Worm (Caenorhabditis elegans) whole organism, L2 larva: Measurements from ENCODE around the gene Y66C5A.2.

Source experiments
- C34F6.9 ChIP-seq: fragments of 150-350 bp; optimal IDR thresholded peaks from 2 replicates; lab custom pipeline; 2014; ENCODE audit warnings: missing biosample characterization, missing genetic modification characterization
- R02D3.7 ChIP-seq: fragments of 150-350 bp; optimal IDR thresholded peaks from 2 replicates; lab custom pipeline; 2014; ENCODE audit warnings: missing biosample characterization, missing genetic modification characterization
- Y55F3AM.14 ChIP-seq: fragments of 200-800 bp; sonication (Bioruptor generic); optimal IDR thresholded peaks from 2 replicates; lab custom pipeline; 2018; ENCODE audit warnings: mild to moderate bottlenecking, missing genetic modification characterization, missing compliant biosample characterization
- ZK546.5 ChIP-seq: sonication (generic microtip); optimal IDR thresholded peaks from 2 replicates; lab custom pipeline; 2017; ENCODE audit warnings: missing biosample characterization, missing genetic modification characterization
- alr-1 ChIP-seq: fragments of 150-350 bp; optimal IDR thresholded peaks from 2 replicates; lab custom pipeline; 2014; ENCODE audit warnings: missing biosample characterization, missing genetic modification characterization
- ama-1 ChIP-seq: fragments of 150-350 bp; optimal IDR thresholded peaks from 2 replicates; lab custom pipeline; 2018; ENCODE audit warnings: inconsistent platforms
- ceh-16 ChIP-seq: fragments of 150-350 bp; optimal IDR thresholded peaks from 2 replicates; lab custom pipeline; 2014; ENCODE audit warnings: missing biosample characterization, missing genetic modification characterization
- ceh-82 ChIP-seq: fragments of 150-350 bp; optimal IDR thresholded peaks from 2 replicates; lab custom pipeline; 2014; ENCODE audit warnings: missing biosample characterization, missing genetic modification characterization
- crh-2 ChIP-seq: sonication (generic microtip); optimal IDR thresholded peaks from 2 replicates; lab custom pipeline; 2017; ENCODE audit warnings: missing biosample characterization, missing genetic modification characterization
- dmd-4 ChIP-seq: sonication (generic microtip); optimal IDR thresholded peaks from 2 replicates; lab custom pipeline; 2017; ENCODE audit warnings: missing biosample characterization, missing genetic modification characterization
- egl-27 ChIP-seq: sonication (generic microtip); optimal IDR thresholded peaks from 3 replicates; lab custom pipeline; 2017; ENCODE audit warnings: missing biosample characterization, missing genetic modification reagents, missing genetic modification characterization
- elt-3 ChIP-seq: sonication (generic microtip); optimal IDR thresholded peaks from 2 replicates; lab custom pipeline; 2017; ENCODE audit warnings: missing biosample characterization, missing genetic modification characterization
- gmeb-1 ChIP-seq: fragments of 150-350 bp; optimal IDR thresholded peaks from 2 replicates; lab custom pipeline; 2014; ENCODE audit warnings: missing biosample characterization, missing genetic modification characterization
- lin-11 ChIP-seq: fragments of 150-350 bp; sonication (generic microtip); optimal IDR thresholded peaks from 2 replicates; lab custom pipeline; 2014; ENCODE audit warnings: missing biosample characterization, missing genetic modification characterization, inconsistent platforms, mixed read lengths
- lin-13 ChIP-seq: fragments of 150-350 bp; optimal IDR thresholded peaks from 2 replicates; lab custom pipeline; 2014; ENCODE audit warnings: missing biosample characterization, missing genetic modification reagents, missing genetic modification characterization
- lin-39 ChIP-seq: fragments of 150-350 bp; optimal IDR thresholded peaks from 2 replicates; lab custom pipeline; 2014; ENCODE audit warnings: missing biosample characterization, missing genetic modification reagents, missing genetic modification characterization
- lsy-2 ChIP-seq, 2 experiments: fragments of 150-350 bp in 1 of 2; sonication (generic microtip) in 1 of 2; optimal IDR thresholded peaks; 2 replicates each; lab custom pipeline; 2014 to 2017; ENCODE audit warnings: missing biosample characterization in 2 of 2, missing genetic modification characterization in 2 of 2
- mab-5 ChIP-seq: fragments of 150-350 bp; optimal IDR thresholded peaks from 2 replicates; lab custom pipeline; 2014; ENCODE audit warnings: missing biosample characterization, missing genetic modification characterization
- nhr-10 ChIP-seq: sonication (generic microtip); optimal IDR thresholded peaks from 2 replicates; lab custom pipeline; 2017; ENCODE audit warnings: missing biosample characterization, missing genetic modification characterization
- nhr-11 ChIP-seq: fragments of 150-350 bp; optimal IDR thresholded peaks from 2 replicates; lab custom pipeline; 2014; ENCODE audit warnings: missing biosample characterization, missing genetic modification characterization
- nhr-129 ChIP-seq: fragments of 150-350 bp; optimal IDR thresholded peaks from 2 replicates; lab custom pipeline; 2014; ENCODE audit warnings: missing biosample characterization, missing genetic modification characterization
- nhr-23 ChIP-seq: fragments of 150-350 bp; optimal IDR thresholded peaks from 2 replicates; lab custom pipeline; 2014; ENCODE audit warnings: missing biosample characterization, missing genetic modification reagents, missing genetic modification characterization
- nhr-25 ChIP-seq: fragments of 150-350 bp; sonication (generic microtip); optimal IDR thresholded peaks from 3 replicates; lab custom pipeline; 2014; ENCODE audit warnings: missing biosample characterization, missing genetic modification characterization
- nhr-77 ChIP-seq: fragments of 150-350 bp; optimal IDR thresholded peaks from 2 replicates; lab custom pipeline; 2014; ENCODE audit warnings: missing biosample characterization, missing genetic modification characterization
- sem-4 ChIP-seq: fragments of 150-350 bp; optimal IDR thresholded peaks from 2 replicates; lab custom pipeline; 2014; ENCODE audit warnings: missing biosample characterization, missing genetic modification reagents, missing genetic modification characterization
- skn-1 ChIP-seq: sonication (generic microtip); optimal IDR thresholded peaks from 2 replicates; lab custom pipeline; 2017; ENCODE audit warnings: missing biosample characterization, missing genetic modification characterization
- sma-3 ChIP-seq: sonication (generic microtip); optimal IDR thresholded peaks from 2 replicates; lab custom pipeline; 2016; ENCODE audit warnings: missing genetic modification reagents, missing genetic modification characterization, missing compliant biosample characterization
- sma-9 ChIP-seq, 2 experiments: fragments of 150-350 bp in 1 of 2; sonication (generic microtip) in 1 of 2; optimal IDR thresholded peaks; 2 replicates each; lab custom pipeline; 2014 to 2016; ENCODE audit warnings: missing genetic modification characterization in 2 of 2, mild to moderate bottlenecking in 1 of 2, missing biosample characterization in 1 of 2, missing compliant biosample characterization in 1 of 2, missing genetic modification reagents in 1 of 2, moderate library complexity in 1 of 2
- snpc-4 ChIP-seq: fragments of 150-350 bp; optimal IDR thresholded peaks from 2 replicates; lab custom pipeline; 2014; ENCODE audit warnings: missing biosample characterization, missing genetic modification characterization
- unc-39 ChIP-seq: fragments of 150-350 bp; optimal IDR thresholded peaks from 2 replicates; lab custom pipeline; 2014; ENCODE audit warnings: missing biosample characterization, missing genetic modification characterization
- unc-55 ChIP-seq: fragments of 150-350 bp; sonication (generic microtip); optimal IDR thresholded peaks from 3 replicates; lab custom pipeline; 2014; ENCODE audit warnings: missing biosample characterization, missing genetic modification reagents, missing genetic modification characterization
- unc-62 ChIP-seq: fragments of 150-350 bp; optimal IDR thresholded peaks from 2 replicates; lab custom pipeline; 2014; ENCODE audit warnings: missing biosample characterization, missing genetic modification reagents, missing genetic modification characterization
- ztf-1 ChIP-seq: fragments of 200-800 bp; sonication (Bioruptor generic); conservative IDR thresholded peaks from 2 replicates; pipeline ENCODE4 v1.3.6; 2022; ENCODE audit warnings: missing genetic modification characterization, missing compliant biosample characterization
- ztf-11 ChIP-seq: sonication (generic microtip); optimal IDR thresholded peaks from 2 replicates; lab custom pipeline; 2017; ENCODE audit warnings: missing biosample characterization, missing genetic modification characterization
- ztf-4 ChIP-seq: fragments of 150-350 bp; optimal IDR thresholded peaks from 2 replicates; lab custom pipeline; 2014; ENCODE audit warnings: missing biosample characterization, missing genetic modification characterization

Y66C5A.2 gene

ce11 chrX:14423105-14423504, 37.4 kb upstream of the Y66C5A.2 start, which contains the start of gene fipr-3:
Gene fipr-3, plus strand, starts transcription at chrX:14423405.
- no peak for TF ChIP-seq alr-1 (tag; lab: Kevin White, UChicago)
- TF ChIP-seq sem-4, result no peak
- no peak for TF ChIP-seq ztf-11 (tag; lab: Kevin White, UChicago)
- TF ChIP-seq unc-62 (GFP tag; lab: Kevin White, UChicago), result no peak
- no peak for TF ChIP-seq mab-5 (tag; lab: Kevin White, UChicago)
- TF ChIP-seq lin-39, result no peak
- no peak for TF ChIP-seq ceh-16 (tag; lab: Kevin White, UChicago)
- no peak for TF ChIP-seq nhr-25 (tag; lab: Kevin White, UChicago)
- no peak for TF ChIP-seq nhr-10 (tag; lab: Kevin White, UChicago)
- no peak for TF ChIP-seq sma-3 (GFP tag; lab: Kevin White, UChicago)

DNA sequence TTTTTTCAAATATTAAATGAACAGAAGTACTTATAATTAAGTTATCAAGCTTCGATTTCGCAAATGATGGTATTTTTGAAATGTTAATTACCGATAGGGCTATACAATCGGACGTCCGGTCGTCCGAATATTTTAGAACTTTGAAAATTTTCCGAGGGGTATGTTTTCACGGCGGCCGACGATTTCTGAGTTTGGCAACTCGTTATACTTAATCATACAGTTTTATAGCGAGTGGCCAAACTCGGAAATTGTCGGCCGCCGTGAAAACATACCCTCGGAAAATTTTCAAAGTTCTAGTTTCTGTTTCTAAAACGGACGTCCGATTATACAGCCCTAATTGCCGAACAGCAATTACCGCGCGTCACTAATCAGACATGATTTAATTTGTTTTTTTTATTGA, 36.3 kb upstream of the Y66C5A.2 start:
- no peak for TF ChIP-seq sma-3 (GFP tag; lab: Kevin White, UChicago)
- TF ChIP-seq R02D3.7 (tag; lab: Kevin White, UChicago), result no peak
- no peak for TF ChIP-seq gmeb-1 (tag; lab: Kevin White, UChicago)
- TF ChIP-seq lsy-2 (tag; optimal IDR thresholded peaks at IDR 0.05; lab: Kevin White, UChicago), result no peak
- TF ChIP-seq ztf-4 (tag; lab: Kevin White, UChicago), result no peak
- no peak for TF ChIP-seq mab-5 (tag; lab: Kevin White, UChicago)
- TF ChIP-seq nhr-11, result no peak
- TF ChIP-seq ZK546.5 (tag; lab: Kevin White, UChicago), result no peak

- TF ChIP-seq ZK546.5 (tag; lab: Kevin White, UChicago) (no peak), mab-5 (tag; lab: Kevin White, UChicago) (no peak), nhr-23 (tag; lab: Kevin White, UChicago) (no peak), sma-9 (GFP tag; optimal IDR thresholded peaks at IDR 0.05; lab: Kevin White, UChicago) (no peak), sma-9 (tag; optimal IDR thresholded peaks at IDR 0.05; lab: Kevin White, UChicago) (no peak), ztf-11 (tag; lab: Kevin White, UChicago) (no peak), dmd-4 (no peak), lin-13 (GFP tag; lab: Kevin White, UChicago) (no peak)
Measured at ce11 chrX:14424673-14425072, 35.8 kb upstream of the Y66C5A.2 start, which contains the start of gene F23D12.11. Gene F23D12.11, minus strand, starts transcription at chrX:14424751.

ce11 chrX:14428052-14428451, 32.5 kb upstream of the Y66C5A.2 start, which contains the start of gene F23D12.1:
Gene F23D12.1, minus strand, starts transcription at chrX:14428152.
- TF ChIP-seq ztf-1 (no peak), ceh-82 (tag; lab: Kevin White, UChicago) (no peak), elt-3 (tag; lab: Kevin White, UChicago) (no peak), nhr-25 (tag; lab: Kevin White, UChicago) (no peak), unc-39 (tag; lab: Kevin White, UChicago) (no peak), nhr-11 (no peak), Y55F3AM.14 (GFP tag; lab: Kevin White, UChicago) (no peak)

DNA sequence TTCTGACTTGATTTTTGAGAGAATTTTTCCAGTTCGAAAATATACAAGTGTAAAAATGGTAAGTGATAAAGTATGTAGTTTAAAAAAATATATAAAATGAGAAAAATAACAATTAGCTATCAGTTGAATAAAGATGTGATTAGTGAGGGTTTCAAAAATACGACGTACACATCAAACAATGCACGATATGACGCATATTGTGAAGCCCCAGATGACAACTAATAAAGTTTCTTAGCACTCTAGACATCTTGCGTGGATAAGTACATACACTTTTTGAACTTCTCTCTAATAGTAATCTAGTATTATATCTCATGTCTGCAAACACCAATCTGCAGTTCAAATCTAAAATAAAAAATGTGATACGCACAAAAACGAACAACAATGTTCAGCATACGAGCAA, 30.1 kb upstream of the Y66C5A.2 start:
- TF ChIP-seq R02D3.7 (tag; lab: Kevin White, UChicago) (no peak), nhr-77 (tag; lab: Kevin White, UChicago) (no peak), egl-27 (no peak), unc-55 (GFP tag; lab: Kevin White, UChicago) (no peak), crh-2 (no peak), nhr-129 (tag; lab: Kevin White, UChicago) (no peak), unc-39 (tag; lab: Kevin White, UChicago) (no peak), ztf-11 (tag; lab: Kevin White, UChicago) (no peak), ama-1 (lab: Kevin White, UChicago) (no peak), mab-5 (tag; lab: Kevin White, UChicago) (no peak), ztf-4 (tag; lab: Kevin White, UChicago) (no peak), C34F6.9 (tag; lab: Kevin White, UChicago) (no peak), Y55F3AM.14 (GFP tag; lab: Kevin White, UChicago) (no peak), elt-3 (tag; lab: Kevin White, UChicago) (no peak), skn-1 (tag; lab: Kevin White, UChicago) (no peak), snpc-4 (tag; lab: Kevin White, UChicago) (no peak), lin-11 (no peak), alr-1 (tag; lab: Kevin White, UChicago) (no peak)
